Fruit fly (Drosophila melanogaster) whole organism, embryonic: ENCODE data around the gene CG42449.

Experiments used
- Ada2b ChIP-seq: fragments of 200-800 bp; sonication (Bioruptor generic); IDR thresholded peaks from 2 replicates; pipeline ENCODE4 v1.3.6; 2022; ENCODE audit warnings: missing biosample characterization, missing genetic modification characterization
- Asciz ChIP-seq: fragments of 200-800 bp; sonication (Bioruptor generic); optimal IDR thresholded peaks from 2 replicates; lab custom pipeline; 2017; ENCODE audit warnings: missing biosample characterization, mild to moderate bottlenecking, missing genetic modification characterization, missing genetic modification reagents
- Bgb ChIP-seq: fragments of 200-800 bp; sonication (Bioruptor generic); IDR thresholded peaks from 2 replicates; pipeline ENCODE4 v1.3.6; 2022; ENCODE audit warnings: missing biosample characterization, missing genetic modification characterization; ENCODE audit not compliant: partially characterized antibody
- CG10959 ChIP-seq: fragments of 200-800 bp; sonication (Bioruptor generic); IDR thresholded peaks from 2 replicates; pipeline ENCODE4 v1.3.6; 2022; ENCODE audit warnings: missing biosample characterization, missing genetic modification characterization
- CG10979 ChIP-seq: fragments of 200-800 bp; sonication (Bioruptor generic); optimal IDR thresholded peaks from 2 replicates; lab custom pipeline; 2018; ENCODE audit warnings: missing biosample characterization, mild to moderate bottlenecking, missing genetic modification characterization, moderate library complexity
- CG16813 ChIP-seq: fragments of 200-800 bp; sonication (Bioruptor generic); IDR thresholded peaks from 3 replicates; pipeline ENCODE4 v1.3.6; 2022; ENCODE audit warnings: missing biosample characterization, missing genetic modification characterization; ENCODE audit not compliant: partially characterized antibody
- CG16815 ChIP-seq: fragments of 200-800 bp; sonication (Bioruptor generic); optimal IDR thresholded peaks from 3 replicates; lab custom pipeline; 2017; ENCODE audit warnings: missing biosample characterization, mild to moderate bottlenecking, missing genetic modification characterization
- CG3065 ChIP-seq: fragments of 200-800 bp; sonication (Bioruptor generic); optimal IDR thresholded peaks from 2 replicates; lab custom pipeline; 2016; ENCODE audit warnings: missing biosample characterization, missing genetic modification characterization
- CG3163 ChIP-seq: fragments of 200-800 bp; sonication (Bioruptor generic); optimal IDR thresholded peaks from 3 replicates; lab custom pipeline; 2016; ENCODE audit warnings: missing biosample characterization, missing genetic modification characterization
- CG4404 ChIP-seq: fragments of 200-800 bp; sonication (Bioruptor generic); IDR thresholded peaks from 2 replicates; pipeline ENCODE4 v1.3.6; 2022; ENCODE audit warnings: missing biosample characterization, missing genetic modification characterization
- CG6175 ChIP-seq: fragments of 200-800 bp; sonication (Bioruptor generic); IDR thresholded peaks from 3 replicates; pipeline ENCODE4 v1.3.6; 2022; ENCODE audit warnings: missing biosample characterization, missing genetic modification characterization
- CG7928 ChIP-seq: fragments of 200-800 bp; sonication (Bioruptor generic); optimal IDR thresholded peaks from 2 replicates; lab custom pipeline; 2017; ENCODE audit warnings: missing biosample characterization, mild to moderate bottlenecking, missing genetic modification characterization
- CG9609 ChIP-seq: fragments of 200-800 bp; sonication (Bioruptor generic); optimal IDR thresholded peaks from 3 replicates; lab custom pipeline; 2016; ENCODE audit warnings: missing biosample characterization, missing genetic modification characterization
- Dfd ChIP-seq, 2 experiments: fragments of >200 bp; optimal IDR thresholded peaks; 2 replicates each; lab custom pipeline; 2017; ENCODE audit warnings: missing biosample characterization in 2 of 2, missing genetic modification characterization in 2 of 2
- Doc2 ChIP-seq: fragments of 200-800 bp; sonication (Bioruptor generic); IDR thresholded peaks from 2 replicates; pipeline ENCODE4 v1.3.6; 2022; ENCODE audit warnings: missing biosample characterization, missing genetic modification characterization
- Doc3 ChIP-seq: fragments of 200-800 bp; sonication (Bioruptor generic); IDR thresholded peaks from 3 replicates; pipeline ENCODE4 v1.3.6; 2022; ENCODE audit warnings: missing biosample characterization, missing genetic modification characterization; ENCODE audit not compliant: partially characterized antibody
- ERR ChIP-seq: fragments of 200-800 bp; sonication (Bioruptor generic); optimal IDR thresholded peaks from 2 replicates; lab custom pipeline; 2016; ENCODE audit warnings: missing biosample characterization, missing genetic modification characterization
- Ets97D ChIP-seq: fragments of 200-800 bp; sonication (Bioruptor generic); optimal IDR thresholded peaks from 3 replicates; lab custom pipeline; 2016; ENCODE audit warnings: missing biosample characterization, missing genetic modification characterization
- Fer3 ChIP-seq: fragments of 200-800 bp; sonication (Bioruptor generic); optimal IDR thresholded peaks from 2 replicates; lab custom pipeline; 2018; ENCODE audit warnings: missing biosample characterization, mild to moderate bottlenecking, missing genetic modification characterization, moderate library complexity
- Med ChIP-seq: fragments of 200-800 bp; sonication (Bioruptor generic); peaks from one replicate; lab custom pipeline; 2016; ENCODE audit warnings: missing biosample characterization, missing genetic modification characterization, mild to moderate bottlenecking, inconsistent platforms, moderate library complexity
- Meics ChIP-seq: fragments of 200-800 bp; sonication (Bioruptor generic); optimal IDR thresholded peaks from 2 replicates; lab custom pipeline; 2017; ENCODE audit warnings: missing biosample characterization, mild to moderate bottlenecking, missing genetic modification characterization
- Optix ChIP-seq: fragments of 200-800 bp; sonication (Bioruptor generic); IDR thresholded peaks from 3 replicates; pipeline ENCODE4 v1.3.6; 2022; ENCODE audit warnings: missing biosample characterization, missing genetic modification characterization
- Scr ChIP-seq: fragments of 200-800 bp; sonication (Bioruptor generic); IDR thresholded peaks from 2 replicates; pipeline ENCODE4 v1.3.6; 2022; ENCODE audit warnings: missing biosample characterization, missing genetic modification characterization; ENCODE audit not compliant: partially characterized antibody
- Vsx1 ChIP-seq: fragments of 200-800 bp; sonication (Bioruptor generic); optimal IDR thresholded peaks from 2 replicates; lab custom pipeline; 2017; ENCODE audit warnings: missing biosample characterization, mild to moderate bottlenecking, missing genetic modification characterization, missing genetic modification reagents
- amos ChIP-seq: fragments of 200-800 bp; sonication (Bioruptor generic); IDR thresholded peaks from 2 replicates; pipeline ENCODE4 v1.3.6; 2022; ENCODE audit warnings: missing biosample characterization, missing genetic modification characterization; ENCODE audit not compliant: partially characterized antibody
- ap ChIP-seq: fragments of 200-800 bp; sonication (Bioruptor generic); IDR thresholded peaks from 2 replicates; pipeline ENCODE4 v1.3.6; 2022; ENCODE audit warnings: missing biosample characterization, missing genetic modification characterization
- bcd ChIP-seq: fragments of 200-800 bp; sonication (Bioruptor generic); optimal IDR thresholded peaks from 2 replicates; lab custom pipeline; 2017; ENCODE audit warnings: missing biosample characterization, mild to moderate bottlenecking, missing genetic modification characterization
- chinmo ChIP-seq: fragments of 200-800 bp; sonication (Bioruptor generic); IDR thresholded peaks from 4 replicates; pipeline ENCODE4 v1.3.6; 2022; ENCODE audit warnings: missing biosample characterization, missing genetic modification characterization; ENCODE audit not compliant: partially characterized antibody
- chm ChIP-seq: fragments of 200-800 bp; sonication (Bioruptor generic); IDR thresholded peaks from 2 replicates; pipeline ENCODE4 v1.3.6; 2022; ENCODE audit warnings: missing biosample characterization, missing genetic modification characterization
- corto ChIP-seq: fragments of 200-800 bp; sonication (Bioruptor generic); optimal IDR thresholded peaks from 2 replicates; lab custom pipeline; 2016; ENCODE audit warnings: missing biosample characterization, mild to moderate bottlenecking, missing genetic modification characterization, moderate library complexity
- dimm ChIP-seq: fragments of 200-800 bp; sonication (Bioruptor generic); IDR thresholded peaks from 2 replicates; pipeline ENCODE4 v1.3.6; 2022; ENCODE audit warnings: missing biosample characterization, missing genetic modification characterization
- fd96Cb ChIP-seq: fragments of 200-800 bp; sonication (Bioruptor generic); optimal IDR thresholded peaks from 2 replicates; lab custom pipeline; 2018; ENCODE audit warnings: missing biosample characterization, mild to moderate bottlenecking, missing genetic modification characterization, moderate library complexity
- gcm ChIP-seq: fragments of 200-800 bp; sonication (Bioruptor generic); optimal IDR thresholded peaks from 2 replicates; lab custom pipeline; 2019; ENCODE audit warnings: missing biosample characterization, mild to moderate bottlenecking, missing genetic modification characterization, moderate library complexity
- gsb ChIP-seq: fragments of 200-800 bp; sonication (Bioruptor generic); IDR thresholded peaks from 2 replicates; pipeline ENCODE4 v1.3.6; 2022; ENCODE audit warnings: missing biosample characterization, missing genetic modification characterization
- h ChIP-seq: fragments of >200 bp; optimal IDR thresholded peaks from 2 replicates; lab custom pipeline; 2017
- jumu ChIP-seq: fragments of 200-800 bp; sonication (Bioruptor generic); optimal IDR thresholded peaks from 3 replicates; lab custom pipeline; 2016; ENCODE audit warnings: missing biosample characterization, missing genetic modification characterization
- knrl ChIP-seq: fragments of 200-800 bp; sonication (Bioruptor generic); IDR thresholded peaks from 3 replicates; pipeline ENCODE4 v1.3.6; 2022; ENCODE audit warnings: missing biosample characterization, missing genetic modification characterization; ENCODE audit not compliant: partially characterized antibody
- lab ChIP-seq: fragments of 200-800 bp; sonication (Bioruptor generic); optimal IDR thresholded peaks from 3 replicates; lab custom pipeline; 2017; ENCODE audit warnings: missing biosample characterization, missing genetic modification characterization, mild to moderate bottlenecking, moderate library complexity, missing genetic modification reagents
- luna ChIP-seq: fragments of 200-800 bp; sonication (Bioruptor generic); optimal IDR thresholded peaks from 2 replicates; lab custom pipeline; 2016; ENCODE audit warnings: missing biosample characterization, missing genetic modification characterization
- pb ChIP-seq: fragments of 200-800 bp; sonication (Bioruptor generic); optimal IDR thresholded peaks from 3 replicates; lab custom pipeline; 2016; ENCODE audit warnings: missing biosample characterization, missing genetic modification characterization
- psq ChIP-seq: fragments of 200-800 bp; sonication (Bioruptor generic); optimal IDR thresholded peaks from 2 replicates; lab custom pipeline; 2017; ENCODE audit warnings: missing biosample characterization, missing genetic modification characterization
- sd ChIP-seq: fragments of 200-800 bp; sonication (Bioruptor generic); optimal IDR thresholded peaks from 3 replicates; lab custom pipeline; 2018; ENCODE audit warnings: missing biosample characterization, mild to moderate bottlenecking, missing genetic modification characterization, moderate library complexity
- seq ChIP-seq: fragments of 200-800 bp; sonication (Bioruptor generic); IDR thresholded peaks from 2 replicates; pipeline ENCODE4 v1.3.6; 2022; ENCODE audit warnings: missing biosample characterization, missing genetic modification characterization
- shn ChIP-seq: fragments of 200-800 bp; sonication (Bioruptor generic); optimal IDR thresholded peaks from 3 replicates; lab custom pipeline; 2016; ENCODE audit warnings: missing biosample characterization, missing genetic modification characterization
- sob ChIP-seq: fragments of 200-800 bp; sonication (Bioruptor generic); IDR thresholded peaks from 2 replicates; pipeline ENCODE4 v1.3.6; 2022; ENCODE audit warnings: missing biosample characterization, missing genetic modification characterization
- sr ChIP-seq: fragments of 200-800 bp; sonication (Bioruptor generic); IDR thresholded peaks from 3 replicates; pipeline ENCODE4 v1.3.6; 2022; ENCODE audit warnings: missing biosample characterization, missing genetic modification characterization
- toy ChIP-seq: fragments of 200-800 bp; sonication (Bioruptor generic); IDR thresholded peaks from 2 replicates; pipeline ENCODE4 v1.3.6; 2022; ENCODE audit warnings: missing biosample characterization, missing genetic modification characterization
- trem ChIP-seq: fragments of 200-800 bp; optimal IDR thresholded peaks from 3 replicates; lab custom pipeline; 2019; ENCODE audit warnings: missing biosample characterization, mild to moderate bottlenecking, missing genetic modification characterization, moderate library complexity
- ttk ChIP-seq: fragments of 200-800 bp; sonication (Bioruptor generic); IDR thresholded peaks from 2 replicates; pipeline ENCODE4 v2.1.2; 2022; ENCODE audit warnings: missing biosample characterization, missing genetic modification characterization
- vnd ChIP-seq: fragments of 200-800 bp; sonication (Bioruptor generic); IDR thresholded peaks from 3 replicates; pipeline ENCODE4 v1.3.6; 2022; ENCODE audit warnings: missing biosample characterization, missing genetic modification characterization; ENCODE audit not compliant: partially characterized antibody

The CG42449 gene

dm6 chrX:5690651-5691379 is 7.8 kb downstream of the CG42449 start (continued):
- TF ChIP-seq dimm (GFP tag; lab: Robert Waterston, UW) (no peak), Fer3 (no peak), lab (GFP tag; lab: Kevin White, UChicago) (no peak), Meics (no peak), sd (peak; percentile 31), sob (GFP tag; lab: Robert Waterston, UW) (no peak), bcd (no peak), toy (GFP tag; lab: Robert Waterston, UW) (no peak), h (lab: Kevin White, UChicago) (no peak), CG16815 (GFP tag; lab: Kevin White, UChicago) (no peak), luna (GFP tag; lab: Kevin White, UChicago) (no peak), CG9609 (GFP tag; lab: Kevin White, UChicago) (no peak), CG10959 (GFP tag; lab: Robert Waterston, UW) (peak; percentile 90), Asciz (GFP tag; lab: Kevin White, UChicago) (no peak), Scr (0 out of 2 replicates have a peak, but pooled peaks have one; percentile 24), Doc3 (no peak), gsb (GFP tag; lab: Robert Waterston, UW) (no peak), trem (tag; lab: Kevin White, UChicago) (no peak), CG3163 (no peak), fd96Cb (tag; lab: Kevin White, UChicago) (no peak), Ets97D (no peak), gcm (GFP tag; lab: Kevin White, UChicago) (no peak), Dfd (GFP tag; optimal IDR thresholded peaks at IDR 0.05; lab: Kevin White, UChicago) (no peak), ap (GFP tag; lab: Robert Waterston, UW) (no peak), CG10979 (tag; lab: Kevin White, UChicago) (no peak), CG3065 (no peak), amos (GFP tag; lab: Robert Waterston, UW) (peak; percentile 59), shn (GFP tag; lab: Kevin White, UChicago) (no peak), Doc2 (GFP tag; lab: Robert Waterston, UW) (no peak), Med (GFP tag; lab: Kevin White, UChicago) (peak; percentile 67), corto (GFP tag; lab: Kevin White, UChicago) (no peak), psq (GFP tag; lab: Kevin White, UChicago) (no peak), Vsx1 (GFP tag; lab: Kevin White, UChicago) (no peak), vnd (GFP tag; lab: Robert Waterston, UW) (0 out of 3 replicates have a peak, but pooled peaks have one; percentile 12), CG7928 (no peak), chinmo (peak; percentile 53; the same call in 1 of the 4 replicates), CG16813 (GFP tag; lab: Robert Waterston, UW) (peak; percentile 48; the same call in 1 of the 3 replicates), jumu (GFP tag; lab: Kevin White, UChicago) (no peak), CG6175 (no peak), knrl (GFP tag; lab: Robert Waterston, UW) (0 out of 3 replicates have a peak, but pooled peaks have one; percentile 27), CG4404 (GFP tag; lab: Robert Waterston, UW) (no peak), pb (peak; percentile 0), chm (GFP tag; lab: Robert Waterston, UW) (no peak), Bgb (peak; percentile 44), seq (GFP tag; lab: Robert Waterston, UW) (no peak), ERR (GFP tag; lab: Kevin White, UChicago) (no peak), Ada2b (GFP tag; lab: Robert Waterston, UW) (no peak), Optix (no peak), sr (no peak), ttk (GFP tag; lab: Robert Waterston, UW) (no peak)
